Fruit fly (Drosophila melanogaster): ENCODE measurements around the gene CG6244.

The CG6244 gene

DNA sequence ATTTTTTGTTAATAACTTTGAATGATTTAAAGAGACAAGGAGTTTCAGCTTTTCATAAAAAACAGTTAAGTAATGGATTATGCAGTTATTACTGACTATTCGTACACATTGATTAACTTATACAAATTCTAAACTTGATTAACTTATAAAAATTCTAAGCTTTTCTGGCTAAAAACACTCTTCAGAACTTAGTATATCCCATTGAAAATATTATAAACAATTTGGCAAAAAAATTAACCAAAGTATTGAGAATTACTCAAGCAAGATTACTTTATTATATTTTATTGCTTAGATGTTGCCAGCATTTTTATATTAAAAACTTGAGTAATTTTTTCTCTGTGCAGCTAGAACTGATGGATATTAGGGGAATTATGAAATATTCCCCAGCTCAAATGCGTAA is 30.7 kb upstream of the CG6244 start:
- TF ChIP-seq dsx (GFP tag; optimal IDR thresholded peaks at IDR 0.05; ENCODE audit: poor library complexity, severe bottlenecking) (no peak), Eip78C (GFP tag) (peak; percentile 23)

DNA sequence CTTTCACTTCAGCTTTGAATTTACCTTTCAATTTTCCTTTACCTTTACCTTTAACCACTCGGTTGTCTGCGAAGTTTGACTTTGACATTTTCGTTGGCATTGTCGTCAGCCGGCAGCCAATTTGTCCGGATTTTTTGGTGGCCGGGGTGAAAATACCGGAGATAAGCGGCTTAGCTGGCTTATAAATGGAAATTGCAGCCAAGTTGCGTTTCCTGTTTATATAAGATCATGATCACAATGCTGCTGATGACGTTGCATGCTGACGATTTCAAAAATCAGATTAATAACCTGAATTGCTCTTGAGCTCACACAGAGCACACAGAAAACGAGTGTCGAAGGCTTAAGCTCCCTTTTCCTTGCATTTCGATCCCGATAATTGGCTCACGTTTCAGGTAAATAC is 30.3 kb upstream of the CG6244 start:
- no peak for TF ChIP-seq CG8632 (GFP tag; optimal IDR thresholded peaks at IDR 0.05)
- no peak for TF ChIP-seq CG15336 (GFP tag; IDR thresholded peaks at IDR 0.05)
- no peak for TF ChIP-seq acj6 (GFP tag; optimal IDR thresholded peaks at IDR 0.05)
- no peak for TF ChIP-seq CG11762 (GFP tag; optimal IDR thresholded peaks at IDR 0.05; ENCODE audit: insufficient read depth)
- no peak for TF ChIP-seq Met (GFP tag; optimal IDR thresholded peaks at IDR 0.05)
- TF ChIP-seq Smox (GFP tag; optimal IDR thresholded peaks at IDR 0.05): no peak
- TF ChIP-seq lz (GFP tag; optimal IDR thresholded peaks at IDR 0.05): no peak
- no peak for TF ChIP-seq svp (GFP tag)
- no peak for TF ChIP-seq cyc (GFP tag; optimal IDR thresholded peaks at IDR 0.05)
- no peak for TF ChIP-seq CG6163 (GFP tag; IDR thresholded peaks at IDR 0.05)

DNA sequence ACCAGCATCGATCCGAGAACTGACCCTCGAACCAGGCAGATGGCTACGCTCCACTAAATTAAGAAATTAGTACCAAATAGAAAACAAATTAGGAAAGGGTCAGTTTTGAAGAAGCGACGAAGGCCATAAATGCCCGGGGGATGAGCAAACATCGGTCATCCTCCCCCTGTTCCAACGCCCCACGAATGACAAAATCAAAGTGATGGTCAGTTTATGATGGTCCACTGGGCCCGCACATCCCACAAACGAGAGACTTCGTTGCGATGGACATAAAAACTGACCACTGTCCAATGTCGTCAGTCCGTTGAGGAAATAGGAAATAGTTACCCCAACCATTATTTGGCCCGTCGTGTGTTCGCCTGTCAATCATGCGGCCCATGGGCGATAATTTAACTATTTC is 29.2 kb upstream of the CG6244 start:
- TF ChIP-seq Eip78C (GFP tag) (peak; percentile 43), OdsH (GFP tag; optimal IDR thresholded peaks at IDR 0.05) (no peak)

DNA sequence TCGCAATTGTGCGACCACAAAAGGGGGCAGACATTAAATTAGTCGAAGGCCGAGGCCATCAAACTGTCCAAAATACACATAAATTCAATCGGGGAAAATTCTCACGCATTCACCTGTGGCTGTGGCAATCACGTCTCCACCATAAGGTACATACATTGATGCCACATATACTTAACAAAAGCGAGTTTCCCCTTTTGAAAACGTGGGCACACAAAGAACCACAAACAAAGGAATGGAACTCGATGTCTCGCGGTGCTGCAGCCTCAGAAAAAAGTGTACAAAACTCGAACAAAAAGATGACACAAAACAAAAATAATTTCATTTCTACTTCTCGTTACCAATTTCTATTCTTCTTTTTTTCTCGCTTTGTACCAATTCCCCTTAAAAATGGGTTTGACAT is 22.8 kb upstream of the CG6244 start:
- TF ChIP-seq Blimp-1 (GFP tag; optimal IDR thresholded peaks at IDR 0.05): no peak
- TF ChIP-seq CG11762 (GFP tag; optimal IDR thresholded peaks at IDR 0.05; ENCODE audit: insufficient read depth): no peak
- no peak for TF ChIP-seq CG8119 (GFP tag; IDR thresholded peaks at IDR 0.05)
- TF ChIP-seq CG6808 (GFP tag; optimal IDR thresholded peaks at IDR 0.05): peak; percentile 8
- TF ChIP-seq CG15336 (GFP tag; IDR thresholded peaks at IDR 0.05): no peak

DNA sequence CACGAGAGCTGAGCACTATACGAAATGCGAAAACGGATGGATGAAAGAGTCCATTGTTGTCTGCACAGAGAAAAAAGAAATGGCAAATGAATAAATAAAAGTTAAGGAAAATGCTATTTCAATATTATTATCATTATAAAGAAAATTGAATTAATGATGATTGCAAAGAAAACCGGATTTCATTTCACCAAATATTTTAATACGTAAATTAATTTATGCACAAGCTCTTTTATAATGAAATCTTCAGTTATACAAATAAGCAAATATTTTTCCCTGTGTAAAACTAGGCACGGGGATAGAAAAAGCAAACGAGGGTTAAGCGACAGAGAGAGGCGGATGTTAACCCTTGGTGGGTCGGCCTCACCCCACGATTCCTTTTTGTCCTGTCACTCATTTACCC is 20.7 kb upstream of the CG6244 start:
- TF ChIP-seq Ets96B (tag; optimal IDR thresholded peaks at IDR 0.05): peak; percentile 7
- TF ChIP-seq vri (GFP tag; optimal IDR thresholded peaks at IDR 0.05): no peak
- peak; percentile 75 for TF ChIP-seq Eip78C (GFP tag)
- TF ChIP-seq CG10631 (GFP tag; optimal IDR thresholded peaks at IDR 0.05): peak; percentile 27
- peak; percentile 26 for TF ChIP-seq achi (GFP tag; optimal IDR thresholded peaks at IDR 0.05)
- TF ChIP-seq CG11294 (GFP tag; IDR thresholded peaks at IDR 0.05): no peak

DNA sequence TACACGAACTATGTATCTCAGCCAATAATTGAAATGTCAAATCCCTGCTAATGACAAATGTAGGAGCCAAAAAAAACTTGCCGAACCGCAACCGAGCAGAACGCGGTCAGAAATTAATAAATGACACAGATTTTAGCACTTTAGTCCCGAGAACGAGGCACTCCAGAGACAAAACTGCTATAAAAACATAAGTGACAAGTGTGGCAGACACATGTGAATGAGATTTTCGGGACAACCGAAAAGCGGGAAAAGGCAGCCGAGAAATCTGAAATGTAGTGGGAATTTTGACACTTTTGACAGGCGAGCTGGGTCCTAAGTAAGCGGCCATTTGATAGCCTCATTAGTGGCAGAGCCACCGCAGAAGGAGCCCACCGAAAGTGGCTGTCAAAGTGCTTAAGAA is 17.1 kb upstream of the CG6244 start:
- TF ChIP-seq dsx (GFP tag; optimal IDR thresholded peaks at IDR 0.05; ENCODE audit: poor library complexity, severe bottlenecking): no peak
- TF ChIP-seq CG4318 (GFP tag; optimal IDR thresholded peaks at IDR 0.05): no peak

DNA sequence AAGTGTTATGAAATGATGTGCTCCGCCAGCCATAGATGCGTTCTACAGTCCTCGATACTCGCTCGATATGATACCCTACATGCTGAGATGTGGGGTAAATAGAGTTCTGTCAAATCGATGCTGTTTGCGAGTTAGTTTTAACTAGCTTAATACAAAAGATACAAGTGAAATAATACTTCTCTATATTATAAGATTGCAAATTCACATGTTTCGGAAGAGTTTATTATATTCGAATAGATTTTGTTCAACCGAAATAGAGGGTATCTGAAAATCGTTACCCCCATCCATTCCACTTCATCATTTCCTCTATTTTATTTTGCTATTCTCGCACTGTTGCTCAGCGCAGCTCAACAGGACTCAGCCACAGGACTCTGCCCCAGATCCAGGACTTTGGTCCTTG is 13.8 kb upstream of the CG6244 start:
- TF ChIP-seq eg (GFP tag; IDR thresholded peaks at IDR 0.05): no peak
- no peak for TF ChIP-seq CG10631 (GFP tag; optimal IDR thresholded peaks at IDR 0.05)
- no peak for TF ChIP-seq CG11762 (GFP tag; optimal IDR thresholded peaks at IDR 0.05; ENCODE audit: insufficient read depth)
- TF ChIP-seq CG8319 (GFP tag; optimal IDR thresholded peaks at IDR 0.05): no peak
- no peak for TF ChIP-seq Sox102F (GFP tag; optimal IDR thresholded peaks at IDR 0.05)
- no peak for TF ChIP-seq CG31627 (GFP tag; optimal IDR thresholded peaks at IDR 0.05)
- no peak for TF ChIP-seq CG34406 (GFP tag; optimal IDR thresholded peaks at IDR 0.05)
- no peak for TF ChIP-seq Ets21C (GFP tag; optimal IDR thresholded peaks at IDR 0.05)
- TF ChIP-seq acj6 (GFP tag; optimal IDR thresholded peaks at IDR 0.05): no peak
- TF ChIP-seq Eip78C (GFP tag): no peak

DNA sequence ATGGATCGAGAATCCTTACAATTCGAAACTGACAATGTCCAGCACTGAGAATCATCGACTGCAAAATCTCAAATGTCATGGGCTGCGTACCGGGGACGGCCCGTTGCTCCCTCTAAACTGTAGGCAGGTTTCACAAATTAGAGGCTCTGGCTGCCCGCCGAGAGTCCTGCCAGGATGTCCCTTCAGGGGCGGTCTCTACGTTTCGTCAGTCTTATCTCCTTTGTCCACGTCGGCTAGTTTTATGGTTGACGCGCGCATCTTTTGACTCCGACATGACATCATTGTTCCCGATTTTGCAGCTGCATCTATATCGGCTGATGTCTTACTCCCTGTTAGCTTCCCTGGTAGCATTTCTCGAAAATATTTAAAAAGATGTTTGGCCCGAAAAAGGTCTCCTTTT is 6.0 kb upstream of the CG6244 start:
- TF ChIP-seq CG10669 (GFP tag; optimal IDR thresholded peaks at IDR 0.05): no peak
- TF ChIP-seq eg (GFP tag; IDR thresholded peaks at IDR 0.05): no peak
